Worm (Caenorhabditis elegans) whole organism, mixed stage, embryonic: ENCODE data around the gene K05F6.4.

Source experiments
- hlh-1 ChIP-seq: fragments of 150-350 bp; optimal IDR thresholded peaks from 2 replicates; lab custom pipeline; 2014; ENCODE audit warnings: missing biosample characterization, missing genetic modification reagents, missing genetic modification characterization
- unc-62 ChIP-seq: fragments of 150-350 bp; optimal IDR thresholded peaks from 2 replicates; lab custom pipeline; 2014; ENCODE audit warnings: missing biosample characterization, missing genetic modification reagents, missing genetic modification characterization

DNA sequence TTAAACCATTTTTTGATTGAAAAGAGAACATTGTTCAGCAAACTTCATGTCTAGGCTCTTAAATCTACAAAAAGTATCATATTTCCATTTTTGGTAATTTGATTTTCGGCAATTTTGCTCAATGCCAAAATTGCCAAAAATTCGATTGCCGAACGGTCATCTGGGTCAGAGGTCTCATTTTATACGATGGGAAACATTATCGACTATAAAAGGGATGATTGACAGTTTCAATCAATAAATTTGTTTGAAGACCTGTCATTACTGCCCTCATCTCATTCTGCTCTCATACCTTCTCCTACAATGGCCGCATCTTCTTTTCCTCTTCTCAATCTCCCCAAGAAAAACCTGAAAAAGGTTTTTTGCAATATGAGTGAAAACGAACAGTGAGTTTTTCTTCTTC is 18.6 kb downstream of the K05F6.4 start, which contains the start of gene K05F6.14:
- TF ChIP-seq hlh-1 (no peak), unc-62 (GFP tag; lab: Kevin White, UChicago) (no peak)
